Fruit fly (Drosophila melanogaster): ENCODE data around the gene galectin.

Gene galectin

dm6 chr2L:122167-123006, 50.8 kb downstream of the galectin start:
- TF ChIP-seq Hnf4 (GFP tag; optimal IDR thresholded peaks at IDR 0.05) (no peak), tai (GFP tag; optimal IDR thresholded peaks at IDR 0.05) (peak; percentile 26)

- TF ChIP-seq ey (GFP tag; optimal IDR thresholded peaks at IDR 0.05), result no peak
Measured at dm6 chr2L:123007-123327, 51.4 kb downstream of the galectin start.

Measured in whole organism, wandering third instar larva.